Worm (Caenorhabditis elegans) whole organism, L1 larva: ENCODE results near the gene pgp-5.

Experiments
- aly-2 ChIP-seq: fragments of 150-350 bp; optimal IDR thresholded peaks from 2 replicates; lab custom pipeline; 2014; ENCODE audit warnings: missing biosample characterization, missing genetic modification characterization
- dsc-1 ChIP-seq: sonication (generic microtip); optimal IDR thresholded peaks from 2 replicates; lab custom pipeline; 2016; ENCODE audit warnings: mild to moderate bottlenecking, missing genetic modification characterization, missing compliant biosample characterization
- elt-3 ChIP-seq, 6 experiments: fragments of 150-350 bp in 1 of 6; sonication (generic microtip); optimal IDR thresholded peaks; 2 replicates each; lab custom pipeline; 2017 to 2018; ENCODE audit warnings: missing biosample characterization in 6 of 6, missing genetic modification characterization in 6 of 6, inconsistent platforms in 1 of 6
- nhr-237 ChIP-seq: fragments of 150-350 bp; optimal IDR thresholded peaks from 2 replicates; lab custom pipeline; 2014; ENCODE audit warnings: missing biosample characterization, missing genetic modification characterization
- snpc-4 ChIP-seq: fragments of 150-350 bp; optimal IDR thresholded peaks from 2 replicates; lab custom pipeline; 2014; ENCODE audit warnings: missing biosample characterization, missing genetic modification characterization
- sox-4 ChIP-seq: sonication (generic microtip); optimal IDR thresholded peaks from 2 replicates; lab custom pipeline; 2016; ENCODE audit warnings: missing genetic modification characterization, missing compliant biosample characterization
- sptf-1 ChIP-seq: fragments of 150-350 bp; optimal IDR thresholded peaks from 2 replicates; lab custom pipeline; 2014; ENCODE audit warnings: missing biosample characterization, missing genetic modification characterization
- tlp-1 ChIP-seq: fragments of 150-350 bp; optimal IDR thresholded peaks from 2 replicates; lab custom pipeline; 2014; ENCODE audit warnings: missing biosample characterization, missing genetic modification characterization
- unc-130 ChIP-seq: fragments of 150-350 bp; optimal IDR thresholded peaks from 2 replicates; lab custom pipeline; 2017; ENCODE audit warnings: missing biosample characterization, missing genetic modification characterization, inconsistent platforms
- unc-86 ChIP-seq: sonication (generic microtip); optimal IDR thresholded peaks from 2 replicates; lab custom pipeline; 2016; ENCODE audit warnings: missing genetic modification characterization, missing compliant biosample characterization

DNA sequence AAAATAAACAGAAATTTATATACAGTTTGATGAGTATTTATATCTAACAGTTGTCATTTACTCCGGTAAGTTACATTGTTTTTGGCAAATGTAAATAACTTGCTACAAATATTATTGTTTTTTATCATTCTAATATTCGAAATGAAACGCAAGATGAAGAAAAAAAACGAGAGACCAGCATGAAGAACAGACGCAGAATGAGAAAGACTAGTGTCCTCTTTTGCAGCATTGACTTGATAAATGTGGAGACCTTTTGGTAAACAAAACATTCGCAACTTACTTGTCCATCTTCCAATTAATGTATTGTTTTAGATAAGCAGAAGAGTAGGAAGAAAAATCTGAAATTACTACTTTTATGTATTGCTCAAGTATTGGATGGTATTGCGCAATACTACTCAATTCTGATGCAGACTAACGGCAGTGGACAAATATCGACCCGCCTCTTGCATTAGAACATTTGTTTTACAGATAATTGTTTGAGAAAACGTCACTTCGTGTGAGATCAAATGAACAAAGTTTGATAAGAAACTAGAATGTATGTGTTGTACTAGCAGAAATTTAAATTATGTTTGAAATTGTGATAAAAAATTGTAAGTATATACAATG, 18.1 kb upstream of the pgp-5 start, which contains the start of gene pgp-6:
- TF ChIP-seq sox-4 (tag; lab: Kevin White, UChicago) (no peak), snpc-4 (no peak), tlp-1 (tag; lab: Kevin White, UChicago) (no peak), unc-130 (tag; lab: Kevin White, UChicago) (no peak), nhr-237 (tag; lab: Kevin White, UChicago) (no peak), elt-3 (tag; optimal IDR thresholded peaks at IDR 0.05; lab: Kevin White, UChicago) (no peak), unc-86 (no peak), sptf-1 (tag; lab: Kevin White, UChicago) (no peak), aly-2 (no peak), dsc-1 (tag; lab: Kevin White, UChicago) (no peak)
